Worm (Caenorhabditis elegans) whole organism, L1 larva: ENCODE measurements around the gene ZC204.13.
A peak's percentile ranks its signal among the peaks of the same experiment; 100 is the strongest.
"Not testable (repeated sequence)": the region's sequence is repeated elsewhere in the genome, so short reads cannot be mapped to it uniquely, and the experiment has no call there.

Source experiments
- C04F5.9 ChIP-seq: sonication (generic microtip); optimal IDR thresholded peaks from 2 replicates; lab custom pipeline; 2016; ENCODE audit warnings: missing genetic modification characterization, missing compliant biosample characterization
- C16A3.4 ChIP-seq: fragments of 150-350 bp; optimal IDR thresholded peaks from 2 replicates; lab custom pipeline; 2014; ENCODE audit warnings: missing biosample characterization, missing genetic modification characterization
- C34B4.2 ChIP-seq: sonication (generic microtip); optimal IDR thresholded peaks from 2 replicates; lab custom pipeline; 2017; ENCODE audit warnings: mild to moderate bottlenecking, missing genetic modification characterization, missing compliant biosample characterization
- aha-1 ChIP-seq: fragments of 150-350 bp; optimal IDR thresholded peaks from 2 replicates; lab custom pipeline; 2014; ENCODE audit warnings: missing biosample characterization, missing genetic modification characterization
- alr-1 ChIP-seq: fragments of 200-800 bp; sonication (Bioruptor generic); optimal IDR thresholded peaks from 2 replicates; lab custom pipeline; 2018; ENCODE audit warnings: borderline replicate concordance, mild to moderate bottlenecking, missing genetic modification characterization, missing compliant biosample characterization
- ceh-8 ChIP-seq: fragments of 200-800 bp; sonication (Bioruptor generic); optimal IDR thresholded peaks from 2 replicates; lab custom pipeline; 2018; ENCODE audit warnings: mild to moderate bottlenecking, missing genetic modification characterization, moderate library complexity, missing compliant biosample characterization
- ceh-82 ChIP-seq, 3 experiments: fragments of 150-350 bp in 1 of 3; sonication (generic microtip) in 2 of 3; optimal IDR thresholded peaks; 2 replicates each; lab custom pipeline; 2014 to 2017; ENCODE audit warnings: missing biosample characterization in 3 of 3, missing genetic modification characterization in 3 of 3
- ceh-88 ChIP-seq: fragments of 200-800 bp; sonication (Bioruptor generic); IDR thresholded peaks from 2 replicates; pipeline ENCODE4 v1.3.6; 2022; ENCODE audit warnings: missing genetic modification characterization, missing compliant biosample characterization
- ceh-90 ChIP-seq: sonication (generic microtip); optimal IDR thresholded peaks from 2 replicates; lab custom pipeline; 2016; ENCODE audit warnings: missing genetic modification characterization, missing compliant biosample characterization
- dpl-1 ChIP-seq, 3 experiments: fragments of 150-350 bp in 2 of 3; sonication (generic microtip) in 1 of 3; optimal IDR thresholded peaks; 2 replicates each; lab custom pipeline; 2014 to 2017; ENCODE audit warnings: missing biosample characterization in 3 of 3, missing genetic modification characterization in 3 of 3, missing genetic modification reagents in 3 of 3
- dsc-1 ChIP-seq: sonication (generic microtip); optimal IDR thresholded peaks from 2 replicates; lab custom pipeline; 2016; ENCODE audit warnings: mild to moderate bottlenecking, missing genetic modification characterization, missing compliant biosample characterization
- efl-1 ChIP-seq, 4 experiments: fragments of 150-350 bp; optimal IDR thresholded peaks in 3 of 4; peaks in 1 of 4; 1 replicate in 1 of 4; 2 replicates in 3 of 4; lab custom pipeline; 2014; ENCODE audit warnings: missing biosample characterization in 2 of 4, missing genetic modification characterization in 2 of 4, missing genetic modification reagents in 2 of 4
- elt-2 ChIP-seq: sonication (generic microtip); optimal IDR thresholded peaks from 2 replicates; lab custom pipeline; 2016; ENCODE audit warnings: missing genetic modification characterization, mild to moderate bottlenecking, inconsistent platforms, missing compliant biosample characterization, missing genetic modification reagents
- ets-5 ChIP-seq: fragments of 200-800 bp; sonication (Bioruptor generic); IDR thresholded peaks from 2 replicates; pipeline ENCODE4 v1.3.6; 2022; ENCODE audit warnings: missing genetic modification characterization, missing compliant biosample characterization
- fkh-4 ChIP-seq: sonication (generic microtip); optimal IDR thresholded peaks from 2 replicates; lab custom pipeline; 2016; ENCODE audit warnings: missing compliant biosample characterization, missing genetic modification characterization, borderline replicate concordance
- grh-1 ChIP-seq: fragments of 200-800 bp; sonication (Bioruptor generic); IDR thresholded peaks from 2 replicates; pipeline ENCODE4 v1.3.6; 2022; ENCODE audit warnings: missing genetic modification reagents, missing genetic modification characterization, missing compliant biosample characterization
- hlh-4 ChIP-seq: sonication (generic microtip); optimal IDR thresholded peaks from 2 replicates; lab custom pipeline; 2016; ENCODE audit warnings: mild to moderate bottlenecking, missing genetic modification characterization, missing compliant biosample characterization
- lsy-2 ChIP-seq, 2 experiments: fragments of 150-350 bp; optimal IDR thresholded peaks; 2 replicates each; lab custom pipeline; 2014; ENCODE audit warnings: missing biosample characterization in 2 of 2, missing genetic modification characterization in 2 of 2
- mab-9 ChIP-seq: fragments of 200-800 bp; sonication (Bioruptor generic); IDR thresholded peaks from 2 replicates; pipeline ENCODE4 v1.3.6; 2022; ENCODE audit warnings: missing genetic modification reagents, missing genetic modification characterization, missing compliant biosample characterization
- nhr-12 ChIP-seq: sonication (generic microtip); optimal IDR thresholded peaks from 2 replicates; lab custom pipeline; 2017; ENCODE audit warnings: missing biosample characterization, missing genetic modification characterization
- nhr-19 ChIP-seq: fragments of 200-800 bp; sonication (Bioruptor generic); conservative IDR thresholded peaks from 2 replicates; pipeline ENCODE4 v1.3.6; 2022; ENCODE audit warnings: missing genetic modification characterization, missing compliant biosample characterization
- nhr-28 ChIP-seq: fragments of 150-350 bp; optimal IDR thresholded peaks from 2 replicates; lab custom pipeline; 2014; ENCODE audit warnings: missing biosample characterization, missing genetic modification characterization
- nhr-85 ChIP-seq: sonication (generic microtip); peaks from one replicate; lab custom pipeline; 2016; ENCODE audit warnings: missing genetic modification characterization, inconsistent platforms, missing compliant biosample characterization
- pqm-1 ChIP-seq: sonication (generic microtip); optimal IDR thresholded peaks from 3 replicates; lab custom pipeline; 2017; ENCODE audit warnings: missing biosample characterization, missing genetic modification characterization
- sup-37 ChIP-seq: fragments of 200-800 bp; sonication (Bioruptor generic); optimal IDR thresholded peaks from 2 replicates; lab custom pipeline; 2018; ENCODE audit warnings: mild to moderate bottlenecking, missing genetic modification characterization, missing compliant biosample characterization
- swsn-7 ChIP-seq: sonication (generic microtip); optimal IDR thresholded peaks from 2 replicates; lab custom pipeline; 2016; ENCODE audit warnings: missing genetic modification characterization, missing compliant biosample characterization
- tlp-1 ChIP-seq: fragments of 150-350 bp; optimal IDR thresholded peaks from 2 replicates; lab custom pipeline; 2014; ENCODE audit warnings: missing biosample characterization, missing genetic modification characterization
- xbp-1 ChIP-seq: sonication (generic microtip); optimal IDR thresholded peaks from 2 replicates; lab custom pipeline; 2016; ENCODE audit warnings: missing genetic modification characterization, missing compliant biosample characterization
- zip-4 ChIP-seq: fragments of 200-800 bp; sonication (Bioruptor generic); optimal IDR thresholded peaks from 2 replicates; lab custom pipeline; 2018; ENCODE audit warnings: mild to moderate bottlenecking, missing genetic modification characterization, moderate library complexity, missing compliant biosample characterization
- ztf-11 ChIP-seq, 2 experiments: sonication (generic microtip); optimal IDR thresholded peaks; 2 replicates each; lab custom pipeline; 2016 to 2017; ENCODE audit warnings: missing genetic modification characterization in 2 of 2, missing biosample characterization in 1 of 2, missing compliant biosample characterization in 1 of 2

ZC204.13 gene

ce11 chrII:1662881-1663280 lies 2.1 kb upstream of the ZC204.13 start, which contains the start of gene ZC204.14:
Gene ZC204.14 (minus strand): TSS chrII:1662949.
- TF ChIP-seq lsy-2 (tag; optimal IDR thresholded peaks at IDR 0.05; lab: Kevin White, UChicago), result peak in 1 of 2 experiments; percentile 46
- no peak for TF ChIP-seq C16A3.4
- TF ChIP-seq, all 84 proteins: peak for 1

- peak in 1 of 2 experiments; percentile 55 for TF ChIP-seq lsy-2 (tag; optimal IDR thresholded peaks at IDR 0.05; lab: Kevin White, UChicago)
- peak; percentile 41 for TF ChIP-seq nhr-19 (GFP tag; lab: Robert Waterston, UW)
- peak; percentile 54 for TF ChIP-seq ceh-88 (GFP tag; lab: Robert Waterston, UW)
- peak in 1 of 2 experiments; percentile 9 for TF ChIP-seq efl-1 (optimal IDR thresholded peaks at IDR 0.05; lab: Kevin White, UChicago)
- TF ChIP-seq efl-1 (GFP tag; optimal IDR thresholded peaks at IDR 0.05 in 1 of 2; lab: Kevin White, UChicago), result not testable (repeated sequence)
- TF ChIP-seq, all 84 proteins: peak for 4; not testable (repeated sequence) for 80
Observed at ce11 chrII:1661300-1661838, 581 bp upstream of the ZC204.13 start.

- peak; percentile 74 for TF ChIP-seq elt-2 (tag; lab: Kevin White, UChicago)
- TF ChIP-seq, all 84 proteins: peak for 1; not testable (repeated sequence) for 83
Observed at ce11 chrII:1659729-1660128, 1.1 kb downstream of the ZC204.13 start.

- TF ChIP-seq ceh-90 (no peak), aha-1 (tag; lab: Kevin White, UChicago) (no peak), fkh-4 (tag; lab: Kevin White, UChicago) (no peak), xbp-1 (tag; lab: Kevin White, UChicago) (no peak), zip-4 (GFP tag; lab: Kevin White, UChicago) (no peak), hlh-4 (tag; lab: Kevin White, UChicago) (no peak), swsn-7 (no peak), ceh-8 (GFP tag; lab: Kevin White, UChicago) (no peak), dsc-1 (tag; lab: Kevin White, UChicago) (no peak), elt-2 (tag; lab: Kevin White, UChicago) (no peak), ztf-11 (tag; optimal IDR thresholded peaks at IDR 0.05; lab: Kevin White, UChicago) (no peak)
- TF ChIP-seq, all 84 proteins: peak for 0
Observed at ce11 chrII:1657202-1657601, 3.6 kb downstream of the ZC204.13 start, which contains the start of gene ZC204.12. Gene ZC204.12 (minus strand): TSS chrII:1657302.

- TF ChIP-seq nhr-28 (tag; lab: Kevin White, UChicago) (no peak), sup-37 (GFP tag; lab: Kevin White, UChicago) (no peak), nhr-12 (no peak), dpl-1 (GFP tag; optimal IDR thresholded peaks at IDR 0.05; lab: Kevin White, UChicago) (no peak), grh-1 (GFP tag; lab: Robert Waterston, UW) (no peak), ets-5 (no peak), C04F5.9 (no peak), C34B4.2 (tag; lab: Kevin White, UChicago) (no peak), fkh-4 (tag; lab: Kevin White, UChicago) (no peak), pqm-1 (tag; lab: Kevin White, UChicago) (no peak), ceh-90 (no peak)
Observed at ce11 chrII:1654917-1655316, 5.9 kb downstream of the ZC204.13 start, which contains the start of gene btb-12. Gene btb-12 (plus strand): TSS chrII:1655217.

ce11 chrII:1653397-1653796 lies 7.4 kb downstream of the ZC204.13 start, which contains the start of gene fbxb-15:
Gene fbxb-15 (minus strand): TSS chrII:1653497.
- TF ChIP-seq ceh-82 (tag; optimal IDR thresholded peaks at IDR 0.05; lab: Kevin White, UChicago) (no peak), nhr-85 (tag; lab: Kevin White, UChicago) (no peak), tlp-1 (tag; lab: Kevin White, UChicago) (no peak), fkh-4 (tag; lab: Kevin White, UChicago) (no peak), mab-9 (GFP tag; lab: Robert Waterston, UW) (no peak), alr-1 (tag; lab: Kevin White, UChicago) (no peak)
